Worm (Caenorhabditis elegans) whole organism, early embryonic: ENCODE data around the gene fut-2.

ENCODE experiments used
- ama-1 ChIP-seq: fragments of 150-350 bp; optimal IDR thresholded peaks from 2 replicates; lab custom pipeline; 2014
- sea-1 ChIP-seq: fragments of 200-800 bp; sonication (Bioruptor generic); conservative IDR thresholded peaks from 2 replicates; pipeline ENCODE4 v1.3.6; 2022; ENCODE audit warnings: missing genetic modification characterization, missing compliant biosample characterization

DNA sequence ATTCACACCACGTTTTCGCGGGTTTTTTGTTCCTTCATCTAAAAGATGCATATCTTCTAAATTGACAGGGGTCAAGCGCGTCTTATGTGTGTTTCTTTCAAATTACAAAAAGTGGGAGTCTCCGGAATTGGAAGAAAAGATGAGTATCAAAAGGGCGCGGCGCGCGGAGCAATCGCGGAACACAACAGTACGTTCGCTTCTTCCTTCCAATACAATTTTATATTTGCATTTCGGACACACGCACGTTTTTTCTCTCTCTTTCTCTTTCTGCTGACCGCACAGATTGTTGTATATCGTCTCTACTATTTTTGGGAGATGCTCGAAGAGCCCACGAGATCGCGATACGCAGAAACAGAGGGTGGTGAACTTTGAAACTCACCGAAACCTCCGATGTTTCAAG is 27.4 kb downstream of the fut-2 start:
- no peak for TF ChIP-seq sea-1 (GFP tag; lab: Robert Waterston, UW)
- no peak for TF ChIP-seq ama-1 (lab: Kevin White, UChicago)
